Worm (Caenorhabditis elegans) whole organism, young adult: ENCODE data around the gene C24H10.2.

Experiments used
- B0019.2 ChIP-seq: fragments of 200-800 bp; sonication (Bioruptor generic); conservative IDR thresholded peaks from 2 replicates; pipeline ENCODE4 v1.3.6; 2022; ENCODE audit warnings: missing genetic modification reagents, missing genetic modification characterization, missing compliant biosample characterization
- B0035.1 ChIP-seq: sonication (generic microtip); optimal IDR thresholded peaks from 2 replicates; lab custom pipeline; 2016; ENCODE audit warnings: missing genetic modification characterization, mild to moderate bottlenecking, missing compliant biosample characterization, missing genotype, missing genetic modification reagents
- F23B12.7 ChIP-seq: sonication (generic microtip); optimal IDR thresholded peaks from 2 replicates; lab custom pipeline; 2017; ENCODE audit warnings: missing genetic modification characterization, mild to moderate bottlenecking, missing compliant biosample characterization, antibody characterized with exemption, moderate library complexity; ENCODE audit not compliant: insufficient read depth
- F55B11.4 ChIP-seq: sonication (generic microtip); optimal IDR thresholded peaks from 2 replicates; lab custom pipeline; 2016; ENCODE audit warnings: missing compliant biosample characterization, missing genetic modification characterization, borderline replicate concordance; ENCODE audit not compliant: insufficient read depth
- akir-1 ChIP-seq: fragments of 200-800 bp; sonication (Bioruptor generic); optimal IDR thresholded peaks from 2 replicates; lab custom pipeline; 2018; ENCODE audit warnings: mild to moderate bottlenecking, missing genetic modification characterization, moderate library complexity, missing compliant biosample characterization
- attf-3 ChIP-seq: fragments of 200-800 bp; sonication (Bioruptor generic); conservative IDR thresholded peaks from 2 replicates; pipeline ENCODE4 v1.3.6; 2022; ENCODE audit warnings: missing genetic modification reagents, missing genetic modification characterization, missing compliant biosample characterization
- cebp-1 ChIP-seq, 2 experiments: fragments of 200-800 bp in 1 of 2; sonication (Bioruptor generic) in 1 of 2; sonication (generic microtip) in 1 of 2; IDR thresholded peaks in 1 of 2; optimal IDR thresholded peaks in 1 of 2; 2 replicates each; pipeline versions ENCODE4 v1.3.6 to Lab custom; 2017 to 2022; ENCODE audit warnings: missing compliant biosample characterization in 2 of 2, missing genetic modification characterization in 2 of 2, mild to moderate bottlenecking in 1 of 2, missing genetic modification reagents in 1 of 2, moderate library complexity in 1 of 2
- ceh-100 ChIP-seq: fragments of 200-800 bp; sonication (Bioruptor generic); IDR thresholded peaks from 2 replicates; pipeline ENCODE4 v1.3.6; 2022; ENCODE audit warnings: missing genetic modification reagents, missing genetic modification characterization, missing compliant biosample characterization
- ceh-27 ChIP-seq: fragments of 200-800 bp; sonication (Bioruptor generic); optimal IDR thresholded peaks from 2 replicates; lab custom pipeline; 2018; ENCODE audit warnings: mild to moderate bottlenecking, missing genetic modification characterization, moderate library complexity, missing compliant biosample characterization
- ceh-91 ChIP-seq: fragments of 200-800 bp; sonication (Bioruptor generic); IDR thresholded peaks from 2 replicates; pipeline ENCODE4 v1.3.6; 2022; ENCODE audit warnings: missing genetic modification reagents, missing genetic modification characterization, missing compliant biosample characterization
- chd-7 ChIP-seq: sonication (generic microtip); optimal IDR thresholded peaks from 2 replicates; lab custom pipeline; 2016; ENCODE audit warnings: mild to moderate bottlenecking, missing genetic modification characterization, moderate library complexity, missing compliant biosample characterization
- dpff-1 ChIP-seq: sonication (generic microtip); optimal IDR thresholded peaks from 2 replicates; lab custom pipeline; 2017; ENCODE audit warnings: mild to moderate bottlenecking, missing genetic modification characterization, missing compliant biosample characterization
- egl-18 ChIP-seq: fragments of 200-800 bp; sonication (Bioruptor generic); IDR thresholded peaks from 2 replicates; pipeline ENCODE4 v1.3.6; 2022; ENCODE audit warnings: missing genetic modification reagents, missing genetic modification characterization, missing compliant biosample characterization
- egl-44 ChIP-seq: fragments of 200-800 bp; sonication (Bioruptor generic); IDR thresholded peaks from 2 replicates; pipeline ENCODE4 v1.3.6; 2022; ENCODE audit warnings: missing genetic modification reagents, missing genetic modification characterization, missing compliant biosample characterization
- egrh-3 ChIP-seq: fragments of 200-800 bp; sonication (Bioruptor generic); IDR thresholded peaks from 2 replicates; pipeline ENCODE4 v1.3.6; 2022; ENCODE audit warnings: missing genetic modification reagents, missing genetic modification characterization, missing compliant biosample characterization
- ets-4 ChIP-seq: fragments of 200-800 bp; sonication (Bioruptor generic); optimal IDR thresholded peaks from 2 replicates; lab custom pipeline; 2018; ENCODE audit warnings: mild to moderate bottlenecking, missing genetic modification characterization, missing compliant biosample characterization
- gei-17 ChIP-seq: fragments of 200-800 bp; sonication (Bioruptor generic); optimal IDR thresholded peaks from 2 replicates; lab custom pipeline; 2018; ENCODE audit warnings: mild to moderate bottlenecking, missing genetic modification characterization, missing compliant biosample characterization
- hmg-1.2 ChIP-seq: fragments of 200-800 bp; sonication (Bioruptor generic); IDR thresholded peaks from 2 replicates; pipeline ENCODE4 v1.3.6; 2022; ENCODE audit warnings: missing genetic modification reagents, missing genetic modification characterization, missing compliant biosample characterization
- hmg-20 ChIP-seq: fragments of 200-800 bp; sonication (Bioruptor generic); IDR thresholded peaks from 2 replicates; pipeline ENCODE4 v1.3.6; 2022; ENCODE audit warnings: missing genetic modification reagents, missing genetic modification characterization, missing compliant biosample characterization
- lag-1 ChIP-seq: fragments of 200-800 bp; sonication (Bioruptor generic); IDR thresholded peaks from 2 replicates; pipeline ENCODE4 v1.3.6; 2022; ENCODE audit warnings: missing genetic modification reagents, missing genetic modification characterization, missing compliant biosample characterization
- let-607 ChIP-seq, 2 experiments: fragments of 200-800 bp in 1 of 2; sonication (Bioruptor generic) in 1 of 2; sonication (generic microtip) in 1 of 2; optimal IDR thresholded peaks; 2 replicates each; lab custom pipeline; 2016 to 2018; ENCODE audit warnings: mild to moderate bottlenecking in 2 of 2, missing compliant biosample characterization in 2 of 2, missing genetic modification characterization in 2 of 2, moderate library complexity in 2 of 2, missing genotype in 1 of 2
- lin-54 ChIP-seq: fragments of 200-800 bp; sonication (Bioruptor generic); optimal IDR thresholded peaks from 2 replicates; lab custom pipeline; 2018; ENCODE audit warnings: mild to moderate bottlenecking, missing genetic modification characterization, missing compliant biosample characterization
- lir-1 ChIP-seq: fragments of 200-800 bp; sonication (Bioruptor generic); conservative IDR thresholded peaks from 2 replicates; pipeline ENCODE4 v1.3.6; 2022; ENCODE audit warnings: missing genetic modification reagents, missing genetic modification characterization, missing compliant biosample characterization
- madf-6 ChIP-seq: fragments of 200-800 bp; sonication (Bioruptor generic); IDR thresholded peaks from 2 replicates; pipeline ENCODE4 v1.3.6; 2022; ENCODE audit warnings: missing genetic modification reagents, missing genetic modification characterization, missing compliant biosample characterization
- mes-4 ChIP-seq: sonication (generic microtip); optimal IDR thresholded peaks from 2 replicates; lab custom pipeline; 2016; ENCODE audit warnings: missing genotype, missing genetic modification characterization, missing compliant biosample characterization
- nfya-1 ChIP-seq: sonication (generic microtip); optimal IDR thresholded peaks from 2 replicates; lab custom pipeline; 2017; ENCODE audit warnings: antibody characterized with exemption, missing compliant biosample characterization, missing genetic modification characterization, borderline replicate concordance; ENCODE audit not compliant: insufficient read depth
- nhr-179 ChIP-seq: sonication (generic microtip); optimal IDR thresholded peaks from 2 replicates; lab custom pipeline; 2016; ENCODE audit warnings: mild to moderate bottlenecking, missing genetic modification characterization, missing compliant biosample characterization
- pha-4 ChIP-seq: fragments of 150-350 bp; sonication (generic microtip); optimal IDR thresholded peaks from 2 replicates; lab custom pipeline; 2014; ENCODE audit warnings: missing biosample characterization, missing genetic modification reagents, missing genetic modification characterization
- rcor-1 ChIP-seq: fragments of 200-800 bp; sonication (Bioruptor generic); IDR thresholded peaks from 2 replicates; pipeline ENCODE4 v1.3.6; 2022; ENCODE audit warnings: missing genetic modification reagents, missing genetic modification characterization, missing compliant biosample characterization
- sptf-2 ChIP-seq: fragments of 200-800 bp; sonication (Bioruptor generic); optimal IDR thresholded peaks from 2 replicates; lab custom pipeline; 2018; ENCODE audit warnings: mild to moderate bottlenecking, missing genetic modification characterization, missing compliant biosample characterization
- zfh-2 ChIP-seq: fragments of 200-800 bp; sonication (Bioruptor generic); conservative IDR thresholded peaks from 2 replicates; pipeline ENCODE4 v1.3.6; 2022; ENCODE audit warnings: missing genetic modification reagents, missing genetic modification characterization, missing compliant biosample characterization
- zim-3 ChIP-seq: sonication (generic microtip); optimal IDR thresholded peaks from 2 replicates; lab custom pipeline; 2017; ENCODE audit warnings: mild to moderate bottlenecking, missing genetic modification characterization, moderate library complexity, missing compliant biosample characterization
- ztf-28 ChIP-seq: fragments of 200-800 bp; sonication (Bioruptor generic); IDR thresholded peaks from 2 replicates; pipeline ENCODE4 v1.3.6; 2022; ENCODE audit warnings: missing genetic modification reagents, missing genetic modification characterization, missing compliant biosample characterization

The C24H10.2 gene

ce11 chrX:5031742-5032141 is 32.7 kb upstream of the C24H10.2 start:
- TF ChIP-seq ets-4 (GFP tag; lab: Kevin White, UChicago) = no peak
- TF ChIP-seq lin-54 (GFP tag; lab: Kevin White, UChicago) = no peak
- no peak for TF ChIP-seq ceh-100 (GFP tag; lab: Robert Waterston, UW)
- TF ChIP-seq B0019.2 = no peak
- TF ChIP-seq F23B12.7 = no peak

- TF ChIP-seq egl-18 (GFP tag; lab: Robert Waterston, UW) = no peak
- TF ChIP-seq ztf-28 (GFP tag; lab: Robert Waterston, UW) = no peak
- no peak for TF ChIP-seq B0019.2
- no peak for TF ChIP-seq ceh-91
- TF ChIP-seq attf-3 (GFP tag; lab: Robert Waterston, UW) = no peak
- no peak for TF ChIP-seq rcor-1 (GFP tag; lab: Robert Waterston, UW)
- TF ChIP-seq hmg-1.2 = no peak
- TF ChIP-seq let-607 (tag; optimal IDR thresholded peaks at IDR 0.05; lab: Kevin White, UChicago) = no peak
- no peak for TF ChIP-seq F55B11.4 (tag; lab: Kevin White, UChicago)
- no peak for TF ChIP-seq ceh-27 (GFP tag; lab: Kevin White, UChicago)
- TF ChIP-seq lir-1 = no peak
- TF ChIP-seq sptf-2 (GFP tag; lab: Kevin White, UChicago) = no peak
- TF ChIP-seq nfya-1 = no peak
These were observed 30.5 kb upstream of the C24H10.2 start, which contains the start of gene ZC449.4 for ce11 chrX:5033868-5034267. Gene ZC449.4, minus strand, starts transcription at chrX:5033968.

ce11 chrX:5037673-5038072 is 26.7 kb upstream of the C24H10.2 start, which contains the start of gene ZC449.5:
Gene ZC449.5, minus strand, starts transcription at chrX:5037773.
- no peak for TF ChIP-seq B0035.1 (tag; lab: Kevin White, UChicago)
- no peak for TF ChIP-seq dpff-1 (tag; lab: Kevin White, UChicago)
- no peak for TF ChIP-seq egrh-3 (GFP tag; lab: Robert Waterston, UW)
- no peak for TF ChIP-seq gei-17 (GFP tag; lab: Kevin White, UChicago)
- TF ChIP-seq pha-4 (tag; lab: Kevin White, UChicago) = no peak

ce11 chrX:5038812-5039211 is 25.6 kb upstream of the C24H10.2 start:
- no peak for TF ChIP-seq zfh-2 (GFP tag; lab: Robert Waterston, UW)
- TF ChIP-seq chd-7 (tag; lab: Kevin White, UChicago) = no peak
- no peak for TF ChIP-seq nhr-179 (tag; lab: Kevin White, UChicago)
- TF ChIP-seq sptf-2 (GFP tag; lab: Kevin White, UChicago) = no peak
- TF ChIP-seq madf-6 (GFP tag; lab: Robert Waterston, UW) = no peak
- TF ChIP-seq egrh-3 (GFP tag; lab: Robert Waterston, UW) = no peak
- TF ChIP-seq lag-1 (GFP tag; lab: Robert Waterston, UW) = no peak
- no peak for TF ChIP-seq egl-44
- no peak for TF ChIP-seq cebp-1 (GFP tag; IDR thresholded peaks at IDR 0.05; lab: Robert Waterston, UW)
- TF ChIP-seq cebp-1 (tag; optimal IDR thresholded peaks at IDR 0.05; lab: Kevin White, UChicago) = no peak
- TF ChIP-seq akir-1 (GFP tag; lab: Kevin White, UChicago) = no peak
- TF ChIP-seq mes-4 (tag; lab: Kevin White, UChicago) = no peak
- TF ChIP-seq F23B12.7 = no peak
- no peak for TF ChIP-seq zim-3 (tag; lab: Kevin White, UChicago)
- no peak for TF ChIP-seq hmg-20
- TF ChIP-seq, all 124 proteins: peak for 0
